Worm (Caenorhabditis elegans): ENCODE data around the gene Y39B6A.69.

ce11 chrV:19131848-19132401 lies 20.3 kb downstream of the Y39B6A.69 start:
- TF ChIP-seq mep-1 (tag; optimal IDR thresholded peaks at IDR 0.05) (no peak), pha-4 (tag; optimal IDR thresholded peaks at IDR 0.05) (no peak), unc-62 (GFP tag; optimal IDR thresholded peaks at IDR 0.05) (no peak), blmp-1 (tag; optimal IDR thresholded peaks at IDR 0.05) (no peak), nhr-28 (tag; optimal IDR thresholded peaks at IDR 0.05) (no peak), unc-120 (tag; optimal IDR thresholded peaks at IDR 0.05; ENCODE audit: poor library complexity, severe bottlenecking) (no peak), ces-1 (GFP tag; optimal IDR thresholded peaks at IDR 0.05) (no peak), ceh-39 (tag; optimal IDR thresholded peaks at IDR 0.05) (no peak)

Data from whole organism, mixed stage, embryonic.